Worm (Caenorhabditis elegans) whole organism, late embryonic: ENCODE results near the gene F54E2.5.

Experiments used
- C38D4.7 ChIP-seq: fragments of 200-800 bp; sonication (Bioruptor generic); optimal IDR thresholded peaks from 2 replicates; lab custom pipeline; 2018; ENCODE audit warnings: mild to moderate bottlenecking, missing genetic modification characterization, moderate library complexity, missing compliant biosample characterization
- K02D7.2 ChIP-seq: sonication (generic microtip); optimal IDR thresholded peaks from 2 replicates; lab custom pipeline; 2017; ENCODE audit warnings: mild to moderate bottlenecking, missing genetic modification characterization, missing compliant biosample characterization
- K09A11.1 ChIP-seq: sonication (generic microtip); optimal IDR thresholded peaks from 2 replicates; lab custom pipeline; 2017; ENCODE audit warnings: antibody characterized with exemption, mild to moderate bottlenecking, missing genetic modification characterization, missing compliant biosample characterization; ENCODE audit not compliant: insufficient read depth
- T23F11.4 ChIP-seq: fragments of 200-800 bp; sonication (Bioruptor generic); optimal IDR thresholded peaks from 2 replicates; lab custom pipeline; 2018; ENCODE audit warnings: mild to moderate bottlenecking, missing genetic modification characterization, missing compliant biosample characterization
- Y22D7AL.16 ChIP-seq: sonication (generic microtip); optimal IDR thresholded peaks from 2 replicates; lab custom pipeline; 2016; ENCODE audit warnings: missing genetic modification characterization, missing compliant biosample characterization
- ama-1 ChIP-seq: fragments of 150-350 bp; optimal IDR thresholded peaks from 2 replicates; lab custom pipeline; 2014
- ceh-14 ChIP-seq: sonication (generic microtip); optimal IDR thresholded peaks from 2 replicates; lab custom pipeline; 2016; ENCODE audit warnings: missing genotype, missing genetic modification characterization, missing compliant biosample characterization
- ceh-2 ChIP-seq: sonication (generic microtip); optimal IDR thresholded peaks from 2 replicates; lab custom pipeline; 2016; ENCODE audit warnings: missing genotype, missing genetic modification characterization, missing compliant biosample characterization
- ceh-31 ChIP-seq: sonication (generic microtip); optimal IDR thresholded peaks from 2 replicates; lab custom pipeline; 2016; ENCODE audit warnings: missing genetic modification characterization, missing compliant biosample characterization
- ceh-34 ChIP-seq: sonication (generic microtip); optimal IDR thresholded peaks from 2 replicates; lab custom pipeline; 2016; ENCODE audit warnings: mild to moderate bottlenecking, missing genetic modification characterization, missing compliant biosample characterization
- ceh-45 ChIP-seq: fragments of 200-800 bp; sonication (Bioruptor generic); IDR thresholded peaks from 2 replicates; pipeline ENCODE4 v1.3.6; 2022; ENCODE audit warnings: missing genetic modification reagents, missing genetic modification characterization, missing compliant biosample characterization
- ceh-9 ChIP-seq: sonication (generic microtip); optimal IDR thresholded peaks from 2 replicates; lab custom pipeline; 2016; ENCODE audit warnings: mild to moderate bottlenecking, missing genetic modification characterization, inconsistent platforms, missing compliant biosample characterization
- dmd-4 ChIP-seq: sonication (generic microtip); optimal IDR thresholded peaks from 2 replicates; lab custom pipeline; 2016; ENCODE audit warnings: borderline replicate concordance, missing genetic modification characterization, missing compliant biosample characterization
- dve-1 ChIP-seq: sonication (generic microtip); optimal IDR thresholded peaks from 2 replicates; lab custom pipeline; 2017; ENCODE audit warnings: antibody characterized with exemption, mild to moderate bottlenecking, missing genetic modification characterization, missing compliant biosample characterization
- elt-2 ChIP-seq: sonication (generic microtip); optimal IDR thresholded peaks from 2 replicates; lab custom pipeline; 2016; ENCODE audit warnings: missing genetic modification reagents, missing genetic modification characterization, missing compliant biosample characterization
- ets-4 ChIP-seq: sonication (generic microtip); optimal IDR thresholded peaks from 2 replicates; lab custom pipeline; 2016; ENCODE audit warnings: missing genetic modification characterization, missing compliant biosample characterization
- fkh-10 ChIP-seq: fragments of 150-350 bp; optimal IDR thresholded peaks from 2 replicates; lab custom pipeline; 2014; ENCODE audit warnings: missing biosample characterization, missing genetic modification reagents, missing genetic modification characterization
- gmeb-2 ChIP-seq: sonication (generic microtip); optimal IDR thresholded peaks from 2 replicates; lab custom pipeline; 2016; ENCODE audit warnings: missing genetic modification characterization, inconsistent platforms, missing compliant biosample characterization
- hlh-6 ChIP-seq: sonication (generic microtip); optimal IDR thresholded peaks from 2 replicates; lab custom pipeline; 2016; ENCODE audit warnings: missing genotype, missing genetic modification characterization, missing compliant biosample characterization
- hlh-8 ChIP-seq: sonication (generic microtip); optimal IDR thresholded peaks from 2 replicates; lab custom pipeline; 2016; ENCODE audit warnings: missing genotype, missing genetic modification characterization, missing compliant biosample characterization
- lin-11 ChIP-seq: fragments of 200-800 bp; sonication (Bioruptor generic); optimal IDR thresholded peaks from 2 replicates; lab custom pipeline; 2018; ENCODE audit warnings: mild to moderate bottlenecking, missing genetic modification characterization, missing compliant biosample characterization
- madf-2 ChIP-seq: sonication (generic microtip); optimal IDR thresholded peaks from 2 replicates; lab custom pipeline; 2017; ENCODE audit warnings: missing genetic modification characterization, missing compliant biosample characterization
- nfya-1 ChIP-seq: sonication (generic microtip); optimal IDR thresholded peaks from 2 replicates; lab custom pipeline; 2017; ENCODE audit warnings: missing genetic modification characterization, mild to moderate bottlenecking, missing compliant biosample characterization, antibody characterized with exemption, moderate library complexity
- nhr-232 ChIP-seq: sonication (generic microtip); optimal IDR thresholded peaks from 2 replicates; lab custom pipeline; 2016; ENCODE audit warnings: missing genetic modification characterization, missing compliant biosample characterization
- npax-4 ChIP-seq: sonication (generic microtip); optimal IDR thresholded peaks from 2 replicates; lab custom pipeline; 2016; ENCODE audit warnings: missing genetic modification characterization, missing compliant biosample characterization
- odd-2 ChIP-seq: sonication (generic microtip); optimal IDR thresholded peaks from 2 replicates; lab custom pipeline; 2017; ENCODE audit warnings: antibody characterized with exemption, mild to moderate bottlenecking, missing genetic modification characterization, missing compliant biosample characterization
- pag-3 ChIP-seq: sonication (generic microtip); optimal IDR thresholded peaks from 2 replicates; lab custom pipeline; 2016; ENCODE audit warnings: missing compliant biosample characterization, missing genetic modification characterization, borderline replicate concordance
- pat-9 ChIP-seq: fragments of 200-800 bp; sonication (Bioruptor generic); optimal IDR thresholded peaks from 2 replicates; lab custom pipeline; 2018; ENCODE audit warnings: mild to moderate bottlenecking, missing genetic modification characterization, moderate library complexity, missing compliant biosample characterization
- pax-1 ChIP-seq: fragments of 150-350 bp; optimal IDR thresholded peaks from 2 replicates; lab custom pipeline; 2014; ENCODE audit warnings: missing biosample characterization, missing genetic modification characterization
- pha-2 ChIP-seq: sonication (generic microtip); optimal IDR thresholded peaks from 2 replicates; lab custom pipeline; 2017; ENCODE audit warnings: mild to moderate bottlenecking, missing genetic modification characterization, missing compliant biosample characterization
- pqm-1 ChIP-seq: sonication (generic microtip); optimal IDR thresholded peaks from 2 replicates; lab custom pipeline; 2016; ENCODE audit warnings: missing genetic modification characterization, missing compliant biosample characterization
- pros-1 ChIP-seq: fragments of 150-350 bp; optimal IDR thresholded peaks from 2 replicates; lab custom pipeline; 2014; ENCODE audit warnings: missing biosample characterization, missing genetic modification reagents, missing genetic modification characterization
- ref-2 ChIP-seq: sonication (generic microtip); optimal IDR thresholded peaks from 2 replicates; lab custom pipeline; 2016; ENCODE audit warnings: missing genetic modification characterization, missing compliant biosample characterization
- sdc-2 ChIP-seq: sonication (generic microtip); optimal IDR thresholded peaks from 2 replicates; lab custom pipeline; 2016; ENCODE audit warnings: missing genotype, missing genetic modification characterization, missing compliant biosample characterization
- sox-2 ChIP-seq: fragments of 200-800 bp; sonication (Bioruptor generic); IDR thresholded peaks from 2 replicates; pipeline ENCODE4 v1.3.6; 2022; ENCODE audit warnings: missing genetic modification reagents, missing genetic modification characterization, missing compliant biosample characterization
- syd-9 ChIP-seq: sonication (generic microtip); optimal IDR thresholded peaks from 2 replicates; lab custom pipeline; 2016; ENCODE audit warnings: mild to moderate bottlenecking, missing genetic modification characterization, moderate library complexity, missing compliant biosample characterization
- tbx-7 ChIP-seq: sonication (generic microtip); optimal IDR thresholded peaks from 2 replicates; lab custom pipeline; 2016; ENCODE audit warnings: missing genotype, missing genetic modification characterization, missing compliant biosample characterization
- unc-42 ChIP-seq: sonication (generic microtip); optimal IDR thresholded peaks from 2 replicates; lab custom pipeline; 2016; ENCODE audit warnings: missing genotype, missing genetic modification characterization, missing compliant biosample characterization
- ztf-16 ChIP-seq: sonication (generic microtip); optimal IDR thresholded peaks from 2 replicates; lab custom pipeline; 2017; ENCODE audit warnings: missing genetic modification characterization, missing compliant biosample characterization

The F54E2.5 gene

ce11 chrV:2792958-2793357 lies 22.9 kb downstream of the F54E2.5 start:
- TF ChIP-seq Y22D7AL.16 (no peak), elt-2 (tag; lab: Kevin White, UChicago) (no peak), pag-3 (tag; lab: Kevin White, UChicago) (no peak), ets-4 (no peak)
- TF ChIP-seq, all 69 proteins: peak for 0

- TF ChIP-seq fkh-10 (GFP tag; lab: Kevin White, UChicago), result no peak
- no peak for TF ChIP-seq pqm-1
- TF ChIP-seq ceh-14, result no peak
Observed at ce11 chrV:2780786-2781185, 35.1 kb downstream of the F54E2.5 start, which contains the start of gene R05D8.11. R05D8.11 (minus strand) TSS chrV:2780886.

- TF ChIP-seq sdc-2 (tag; lab: Kevin White, UChicago), result no peak
- TF ChIP-seq K02D7.2, result no peak
- TF ChIP-seq pros-1 (tag; lab: Kevin White, UChicago), result no peak
- TF ChIP-seq ets-4, result no peak
- TF ChIP-seq syd-9 (tag; lab: Kevin White, UChicago), result no peak
- no peak for TF ChIP-seq pat-9 (tag; lab: Kevin White, UChicago)
- no peak for TF ChIP-seq ceh-34 (tag; lab: Kevin White, UChicago)
Observed at ce11 chrV:2774042-2774441, 41.8 kb downstream of the F54E2.5 start, which contains the start of gene srj-18. srj-18 (plus strand) TSS chrV:2774342.

ce11 chrV:2771560-2771959 lies 44.3 kb downstream of the F54E2.5 start, which contains the start of gene srh-56:
srh-56 (plus strand) TSS chrV:2771860.
- TF ChIP-seq ref-2, result no peak
- no peak for TF ChIP-seq dve-1 (tag; lab: Kevin White, UChicago)
- no peak for TF ChIP-seq hlh-6 (tag; lab: Kevin White, UChicago)
- no peak for TF ChIP-seq ceh-45 (GFP tag; lab: Robert Waterston, UW)
- TF ChIP-seq hlh-8 (tag; lab: Kevin White, UChicago), result no peak
- no peak for TF ChIP-seq K09A11.1 (tag; lab: Kevin White, UChicago)
- no peak for TF ChIP-seq pha-2
- no peak for TF ChIP-seq Y22D7AL.16
- TF ChIP-seq sox-2 (GFP tag; lab: Robert Waterston, UW), result no peak
- TF ChIP-seq ztf-16 (tag; lab: Kevin White, UChicago), result no peak
- no peak for TF ChIP-seq odd-2 (tag; lab: Kevin White, UChicago)

- no peak for TF ChIP-seq pax-1 (tag; lab: Kevin White, UChicago)
- TF ChIP-seq ceh-9 (tag; lab: Kevin White, UChicago), result no peak
- TF ChIP-seq syd-9 (tag; lab: Kevin White, UChicago), result no peak
- TF ChIP-seq pqm-1, result no peak
- TF ChIP-seq ceh-14, result no peak
- no peak for TF ChIP-seq ama-1 (lab: Kevin White, UChicago)
- TF ChIP-seq fkh-10 (GFP tag; lab: Kevin White, UChicago), result no peak
- TF ChIP-seq madf-2 (tag; lab: Kevin White, UChicago), result no peak
- TF ChIP-seq tbx-7 (tag; lab: Kevin White, UChicago), result no peak
- no peak for TF ChIP-seq odd-2 (tag; lab: Kevin White, UChicago)
- no peak for TF ChIP-seq C38D4.7 (GFP tag; lab: Kevin White, UChicago)
- TF ChIP-seq ceh-2 (tag; lab: Kevin White, UChicago), result no peak
- TF ChIP-seq sdc-2 (tag; lab: Kevin White, UChicago), result no peak
- TF ChIP-seq npax-4 (tag; lab: Kevin White, UChicago), result no peak
Observed at ce11 chrV:2769754-2770153, 46.1 kb downstream of the F54E2.5 start, which contains the start of gene dhs-15. dhs-15 (minus strand) TSS chrV:2769854.

- TF ChIP-seq T23F11.4, result no peak
- TF ChIP-seq ets-4, result no peak
- TF ChIP-seq nfya-1, result no peak
- no peak for TF ChIP-seq pha-2
- no peak for TF ChIP-seq unc-42 (tag; lab: Kevin White, UChicago)
- no peak for TF ChIP-seq ceh-14
- no peak for TF ChIP-seq odd-2 (tag; lab: Kevin White, UChicago)
- no peak for TF ChIP-seq ceh-31 (tag; lab: Kevin White, UChicago)
- TF ChIP-seq dmd-4, result no peak
- no peak for TF ChIP-seq gmeb-2 (tag; lab: Kevin White, UChicago)
- no peak for TF ChIP-seq Y22D7AL.16
- no peak for TF ChIP-seq nhr-232
- no peak for TF ChIP-seq ref-2
- TF ChIP-seq lin-11 (tag; lab: Kevin White, UChicago), result no peak
Observed at ce11 chrV:2767465-2767864, 48.4 kb downstream of the F54E2.5 start, which contains the start of gene R05D8.9. R05D8.9 (minus strand) TSS chrV:2767565.
